Worm (Caenorhabditis elegans): ENCODE measurements around the gene acr-18.

The acr-18 gene

ce11 chrV:15551642-15552041 lies 7.3 kb downstream of the acr-18 start (continued):
- TF ChIP-seq ztf-11 (tag; optimal IDR thresholded peaks at IDR 0.05) (no peak), C34F6.9 (tag; optimal IDR thresholded peaks at IDR 0.05) (peak; percentile 25), ztf-4 (tag; optimal IDR thresholded peaks at IDR 0.05) (no peak), mdl-1 (tag; optimal IDR thresholded peaks at IDR 0.05) (no peak), snpc-4 (tag; optimal IDR thresholded peaks at IDR 0.05) (no peak), unc-55 (GFP tag; optimal IDR thresholded peaks at IDR 0.05) (peak; percentile 13), nhr-129 (tag; optimal IDR thresholded peaks at IDR 0.05) (peak; percentile 58), mab-5 (tag; optimal IDR thresholded peaks at IDR 0.05) (no peak), nhr-77 (tag; optimal IDR thresholded peaks at IDR 0.05) (no peak)

ce11 chrV:15550408-15550807 lies 8.5 kb downstream of the acr-18 start:
- no peak for TF ChIP-seq sem-4 (tag; optimal IDR thresholded peaks at IDR 0.05)
- TF ChIP-seq sma-9 (GFP tag; optimal IDR thresholded peaks at IDR 0.05): no peak
- TF ChIP-seq sma-9 (tag; optimal IDR thresholded peaks at IDR 0.05): no peak
- no peak for TF ChIP-seq ceh-82 (tag; optimal IDR thresholded peaks at IDR 0.05)
- no peak for TF ChIP-seq nhr-129 (tag; optimal IDR thresholded peaks at IDR 0.05)

- no peak for TF ChIP-seq alr-1 (tag; optimal IDR thresholded peaks at IDR 0.05)
These were observed 11.2 kb downstream of the acr-18 start for ce11 chrV:15547727-15548126.

ce11 chrV:15544898-15545297 lies 14.0 kb downstream of the acr-18 start, which contains the start of gene glb-14:
TSS of gene glb-14 (minus strand) at chrV:15544994.
- no peak for TF ChIP-seq nhr-12 (tag; optimal IDR thresholded peaks at IDR 0.05)
- TF ChIP-seq nhr-21 (tag; optimal IDR thresholded peaks at IDR 0.05): no peak
- no peak for TF ChIP-seq R02D3.7 (tag; optimal IDR thresholded peaks at IDR 0.05)
- TF ChIP-seq sem-4 (tag; optimal IDR thresholded peaks at IDR 0.05): no peak

ce11 chrV:15543252-15543651 lies 15.7 kb downstream of the acr-18 start:
- TF ChIP-seq nhr-237 (tag; optimal IDR thresholded peaks at IDR 0.05) (no peak), alr-1 (tag; optimal IDR thresholded peaks at IDR 0.05) (no peak), zag-1 (tag; optimal IDR thresholded peaks at IDR 0.05) (no peak), nhr-129 (tag; optimal IDR thresholded peaks at IDR 0.05) (no peak), nhr-11 (tag; optimal IDR thresholded peaks at IDR 0.05) (no peak), snpc-4 (tag; optimal IDR thresholded peaks at IDR 0.05) (no peak), ztf-1 (GFP tag; conservative IDR thresholded peaks at IDR 0.05) (no peak), sem-4 (tag; optimal IDR thresholded peaks at IDR 0.05) (no peak), unc-62 (GFP tag; optimal IDR thresholded peaks at IDR 0.05) (no peak)

ce11 chrV:15537923-15538322 lies 21.0 kb downstream of the acr-18 start, which contains the start of gene prde-1:
TSS of gene prde-1 (plus strand) at chrV:15538244.
- no peak for TF ChIP-seq nhr-129 (tag; optimal IDR thresholded peaks at IDR 0.05)
- TF ChIP-seq R02D3.7 (tag; optimal IDR thresholded peaks at IDR 0.05): no peak
- no peak for TF ChIP-seq sma-9 (GFP tag; optimal IDR thresholded peaks at IDR 0.05)
- TF ChIP-seq sma-9 (tag; optimal IDR thresholded peaks at IDR 0.05): no peak
- TF ChIP-seq snpc-4 (tag; optimal IDR thresholded peaks at IDR 0.05): no peak
- TF ChIP-seq egl-27 (tag; optimal IDR thresholded peaks at IDR 0.05): no peak
- no peak for TF ChIP-seq nhr-21 (tag; optimal IDR thresholded peaks at IDR 0.05)
- TF ChIP-seq gmeb-1 (tag; optimal IDR thresholded peaks at IDR 0.05): no peak

ce11 chrV:15536320-15536719 lies 22.6 kb downstream of the acr-18 start, which contains the start of gene F21A3.4:
TSS of gene F21A3.4 (plus strand) at chrV:15536620.
- TF ChIP-seq lin-13 (GFP tag; optimal IDR thresholded peaks at IDR 0.05): no peak
- no peak for TF ChIP-seq elt-3 (tag; optimal IDR thresholded peaks at IDR 0.05)
- TF ChIP-seq nhr-6 (tag; optimal IDR thresholded peaks at IDR 0.05): no peak
- no peak for TF ChIP-seq sem-4 (tag; optimal IDR thresholded peaks at IDR 0.05)
- no peak for TF ChIP-seq nhr-237 (tag; optimal IDR thresholded peaks at IDR 0.05)
- TF ChIP-seq nhr-12 (tag; optimal IDR thresholded peaks at IDR 0.05): no peak
- no peak for TF ChIP-seq mab-5 (tag; optimal IDR thresholded peaks at IDR 0.05)
- TF ChIP-seq Y55F3AM.14 (GFP tag; optimal IDR thresholded peaks at IDR 0.05): no peak
- no peak for TF ChIP-seq dmd-4 (tag; optimal IDR thresholded peaks at IDR 0.05)
- TF ChIP-seq ceh-16 (tag; optimal IDR thresholded peaks at IDR 0.05): no peak
- no peak for TF ChIP-seq zag-1 (tag; optimal IDR thresholded peaks at IDR 0.05)
- TF ChIP-seq alr-1 (tag; optimal IDR thresholded peaks at IDR 0.05): no peak
- no peak for TF ChIP-seq R02D3.7 (tag; optimal IDR thresholded peaks at IDR 0.05)
- no peak for TF ChIP-seq mbf-1 (tag; optimal IDR thresholded peaks at IDR 0.05)
- TF ChIP-seq ama-1 (optimal IDR thresholded peaks at IDR 0.05): no peak
- no peak for TF ChIP-seq snpc-4 (tag; optimal IDR thresholded peaks at IDR 0.05)
